Worm (Caenorhabditis elegans) whole organism, L4 larva: ENCODE results near the gene plk-3.

Experiments
- F26F4.8 ChIP-seq: fragments of 200-800 bp; sonication (Bioruptor generic); conservative IDR thresholded peaks from 2 replicates; pipeline ENCODE4 v1.3.6; 2022; ENCODE audit warnings: missing genetic modification characterization, missing compliant biosample characterization
- F44E2.7 ChIP-seq: fragments of 200-800 bp; sonication (Bioruptor generic); IDR thresholded peaks from 2 replicates; pipeline ENCODE4 v2.1.2; 2022; ENCODE audit warnings: missing genetic modification characterization, missing compliant biosample characterization
- R02D3.7 ChIP-seq: fragments of 150-350 bp; sonication (generic microtip); optimal IDR thresholded peaks from 3 replicates; lab custom pipeline; 2014; ENCODE audit warnings: missing biosample characterization, missing genetic modification characterization
- Y105C5A.15 ChIP-seq: fragments of 200-800 bp; sonication (Bioruptor generic); IDR thresholded peaks from 2 replicates; pipeline ENCODE4 v1.3.6; 2022; ENCODE audit warnings: missing genetic modification characterization, missing compliant biosample characterization
- Y48G9A.11 ChIP-seq: fragments of 200-800 bp; sonication (Bioruptor generic); IDR thresholded peaks from 2 replicates; pipeline ENCODE4 v1.3.6; 2022; ENCODE audit warnings: missing genetic modification reagents, missing genetic modification characterization, missing compliant biosample characterization
- Y5F2A.4 ChIP-seq: fragments of 200-800 bp; sonication (Bioruptor generic); optimal IDR thresholded peaks from 2 replicates; lab custom pipeline; 2018; ENCODE audit warnings: mild to moderate bottlenecking, missing genetic modification characterization, missing compliant biosample characterization
- Y75B8A.6 ChIP-seq: fragments of 200-800 bp; sonication (Bioruptor generic); IDR thresholded peaks from 2 replicates; pipeline ENCODE4 v1.3.6; 2022; ENCODE audit warnings: missing genetic modification reagents, missing genetic modification characterization, missing compliant biosample characterization
- aha-1 ChIP-seq: fragments of 150-350 bp; peaks from one replicate; lab custom pipeline; 2014; ENCODE audit warnings: missing biosample characterization, missing genetic modification characterization
- ama-1 ChIP-seq: fragments of 150-350 bp; optimal IDR thresholded peaks from 2 replicates; lab custom pipeline; 2014; ENCODE audit warnings: inconsistent platforms, mixed read lengths
- ceh-20 ChIP-seq: fragments of 200-800 bp; sonication (Bioruptor generic); IDR thresholded peaks from 2 replicates; pipeline ENCODE4 v1.3.6; 2022; ENCODE audit warnings: missing genetic modification reagents, missing genetic modification characterization, missing compliant biosample characterization
- ceh-44 ChIP-seq: fragments of 200-800 bp; sonication (Bioruptor generic); IDR thresholded peaks from 2 replicates; pipeline ENCODE4 v1.3.6; 2022; ENCODE audit warnings: missing genetic modification reagents, missing genetic modification characterization, missing compliant biosample characterization
- ctbp-1 ChIP-seq: fragments of 200-800 bp; sonication (Bioruptor generic); IDR thresholded peaks from 2 replicates; pipeline ENCODE4 v1.3.6; 2022; ENCODE audit warnings: missing genetic modification reagents, missing genetic modification characterization, missing compliant biosample characterization
- daf-12 ChIP-seq: fragments of 150-350 bp; optimal IDR thresholded peaks from 2 replicates; lab custom pipeline; 2014; ENCODE audit warnings: missing biosample characterization, missing genetic modification reagents, missing genetic modification characterization
- daf-16 ChIP-seq, 3 experiments: sonication (generic microtip); optimal IDR thresholded peaks; 2 replicates each; lab custom pipeline; 2016 to 2017; ENCODE audit warnings: missing genetic modification characterization in 3 of 3, missing genetic modification reagents in 3 of 3, mild to moderate bottlenecking in 2 of 3, missing compliant biosample characterization in 2 of 3, missing biosample characterization in 1 of 3, moderate library complexity in 1 of 3
- dmd-9 ChIP-seq: fragments of 200-800 bp; sonication (Bioruptor generic); IDR thresholded peaks from 2 replicates; pipeline ENCODE4 v1.3.6; 2022; ENCODE audit warnings: missing genetic modification reagents, missing genetic modification characterization, missing compliant biosample characterization
- dve-1 ChIP-seq: sonication (generic microtip); optimal IDR thresholded peaks from 2 replicates; lab custom pipeline; 2017; ENCODE audit warnings: antibody characterized with exemption, mild to moderate bottlenecking, missing genetic modification characterization, missing compliant biosample characterization; ENCODE audit not compliant: insufficient read depth
- egl-43 ChIP-seq: fragments of 200-800 bp; sonication (Bioruptor generic); IDR thresholded peaks from 2 replicates; pipeline ENCODE4 v1.3.6; 2022; ENCODE audit warnings: missing genetic modification reagents, missing genetic modification characterization, missing compliant biosample characterization
- fkh-10 ChIP-seq: fragments of 150-350 bp; optimal IDR thresholded peaks from 2 replicates; lab custom pipeline; 2014; ENCODE audit warnings: missing biosample characterization, missing genetic modification reagents, missing genetic modification characterization
- lim-7 ChIP-seq: fragments of 200-800 bp; sonication (Bioruptor generic); IDR thresholded peaks from 2 replicates; pipeline ENCODE4 v1.3.6; 2022; ENCODE audit warnings: missing genetic modification characterization, missing compliant biosample characterization
- lin-15B ChIP-seq: fragments of 150-350 bp; sonication (generic microtip); optimal IDR thresholded peaks from 3 replicates; lab custom pipeline; 2014; ENCODE audit warnings: missing biosample characterization, missing genetic modification characterization
- lin-38 ChIP-seq: fragments of 200-800 bp; sonication (Bioruptor generic); IDR thresholded peaks from 2 replicates; pipeline ENCODE4 v1.3.6; 2022; ENCODE audit warnings: missing genetic modification reagents, missing genetic modification characterization, missing compliant biosample characterization
- lir-3 ChIP-seq: sonication (generic microtip); optimal IDR thresholded peaks from 2 replicates; lab custom pipeline; 2016; ENCODE audit warnings: mild to moderate bottlenecking, missing genetic modification characterization, missing compliant biosample characterization
- lsy-2 ChIP-seq, 2 experiments: fragments of 150-350 bp in 1 of 2; sonication (generic microtip) in 1 of 2; optimal IDR thresholded peaks; 2 replicates each; lab custom pipeline; 2014 to 2017; ENCODE audit warnings: missing biosample characterization in 2 of 2, missing genetic modification characterization in 2 of 2
- mdl-1 ChIP-seq, 2 experiments: fragments of 150-350 bp in 1 of 2; sonication (generic microtip) in 1 of 2; optimal IDR thresholded peaks; 2 replicates each; lab custom pipeline; 2014 to 2017; ENCODE audit warnings: missing biosample characterization in 2 of 2, missing genetic modification characterization in 2 of 2
- mdt-29 ChIP-seq: fragments of 200-800 bp; sonication (Bioruptor generic); IDR thresholded peaks from 2 replicates; pipeline ENCODE4 v1.3.6; 2022; ENCODE audit warnings: missing genetic modification reagents, missing genetic modification characterization, missing compliant biosample characterization
- mep-1 ChIP-seq: fragments of 150-350 bp; sonication (generic microtip); optimal IDR thresholded peaks from 3 replicates; lab custom pipeline; 2014; ENCODE audit warnings: missing biosample characterization, missing genetic modification characterization
- mes-2 ChIP-seq: sonication (generic microtip); optimal IDR thresholded peaks from 2 replicates; lab custom pipeline; 2016; ENCODE audit warnings: missing genotype, mild to moderate bottlenecking, missing genetic modification characterization, missing compliant biosample characterization; ENCODE audit not compliant: poor library complexity, severe bottlenecking
- mxl-2 ChIP-seq: fragments of 200-800 bp; sonication (Bioruptor generic); conservative IDR thresholded peaks from 2 replicates; pipeline ENCODE4 v1.3.6; 2022; ENCODE audit warnings: missing genetic modification reagents, missing genetic modification characterization, missing compliant biosample characterization
- mxl-3 ChIP-seq: fragments of 200-800 bp; sonication (Bioruptor generic); optimal IDR thresholded peaks from 2 replicates; lab custom pipeline; 2018; ENCODE audit warnings: mild to moderate bottlenecking, missing genetic modification characterization, missing compliant biosample characterization
- nhr-10 ChIP-seq: fragments of 150-350 bp; optimal IDR thresholded peaks from 2 replicates; lab custom pipeline; 2014; ENCODE audit warnings: missing biosample characterization, missing genetic modification characterization
- nhr-102 ChIP-seq: sonication (generic microtip); optimal IDR thresholded peaks from 2 replicates; lab custom pipeline; 2016; ENCODE audit warnings: mild to moderate bottlenecking, missing genetic modification characterization, moderate library complexity, missing compliant biosample characterization
- nhr-111 ChIP-seq: fragments of 200-800 bp; sonication (Bioruptor generic); optimal IDR thresholded peaks from 2 replicates; lab custom pipeline; 2018; ENCODE audit warnings: mild to moderate bottlenecking, missing genetic modification characterization, missing compliant biosample characterization
- nhr-237 ChIP-seq: sonication (generic microtip); optimal IDR thresholded peaks from 2 replicates; lab custom pipeline; 2017; ENCODE audit warnings: missing biosample characterization, missing genetic modification characterization
- nhr-25 ChIP-seq: sonication (generic microtip); optimal IDR thresholded peaks from 2 replicates; lab custom pipeline; 2017; ENCODE audit warnings: missing genetic modification characterization, mild to moderate bottlenecking, missing compliant biosample characterization, antibody characterized with exemption, moderate library complexity, borderline replicate concordance; ENCODE audit not compliant: insufficient read depth
- nhr-41 ChIP-seq: fragments of 200-800 bp; sonication (Bioruptor generic); IDR thresholded peaks from 2 replicates; pipeline ENCODE4 v1.3.6; 2022; ENCODE audit warnings: missing genetic modification reagents, missing genetic modification characterization, missing compliant biosample characterization
- nhr-48 ChIP-seq: sonication (generic microtip); optimal IDR thresholded peaks from 2 replicates; lab custom pipeline; 2016; ENCODE audit warnings: mild to moderate bottlenecking, missing genetic modification characterization, missing compliant biosample characterization
- nhr-76 ChIP-seq: fragments of 150-350 bp; optimal IDR thresholded peaks from 2 replicates; lab custom pipeline; 2014; ENCODE audit warnings: missing biosample characterization, missing genetic modification characterization
- nhr-77 ChIP-seq: fragments of 150-350 bp; optimal IDR thresholded peaks from 2 replicates; lab custom pipeline; 2014; ENCODE audit warnings: missing biosample characterization, missing genetic modification characterization
- rbr-2 ChIP-seq: sonication (generic microtip); optimal IDR thresholded peaks from 2 replicates; lab custom pipeline; 2016; ENCODE audit warnings: missing genotype, missing genetic modification characterization, missing compliant biosample characterization
- snpc-1.2 ChIP-seq: fragments of 200-800 bp; sonication (Bioruptor generic); IDR thresholded peaks from 2 replicates; pipeline ENCODE4 v1.3.6; 2022; ENCODE audit warnings: missing genetic modification reagents, missing genetic modification characterization, missing compliant biosample characterization
- spr-1 ChIP-seq: sonication (generic microtip); optimal IDR thresholded peaks from 2 replicates; lab custom pipeline; 2016; ENCODE audit warnings: mild to moderate bottlenecking, missing genetic modification characterization, missing compliant biosample characterization
- tag-97 ChIP-seq: fragments of 200-800 bp; sonication (Bioruptor generic); IDR thresholded peaks from 2 replicates; pipeline ENCODE4 v1.3.6; 2022; ENCODE audit warnings: missing genetic modification characterization, missing compliant biosample characterization
- tra-1 ChIP-seq: fragments of 200-800 bp; sonication (Bioruptor generic); IDR thresholded peaks from 2 replicates; pipeline ENCODE4 v1.3.6; 2022; ENCODE audit warnings: missing genetic modification reagents, missing genetic modification characterization, missing compliant biosample characterization
- unc-130 ChIP-seq: sonication (generic microtip); optimal IDR thresholded peaks from 2 replicates; lab custom pipeline; 2016; ENCODE audit warnings: missing genetic modification reagents, missing genetic modification characterization, missing compliant biosample characterization
- unc-39 ChIP-seq: sonication (generic microtip); optimal IDR thresholded peaks from 2 replicates; lab custom pipeline; 2017; ENCODE audit warnings: missing biosample characterization, missing genetic modification characterization
- zfp-2 ChIP-seq: sonication (generic microtip); optimal IDR thresholded peaks from 2 replicates; lab custom pipeline; 2016; ENCODE audit warnings: mild to moderate bottlenecking, missing genetic modification characterization, missing compliant biosample characterization
- zip-11 ChIP-seq: fragments of 200-800 bp; sonication (Bioruptor generic); IDR thresholded peaks from 2 replicates; pipeline ENCODE4 v1.3.6; 2022; ENCODE audit warnings: missing genetic modification characterization, missing compliant biosample characterization
- zip-2 ChIP-seq: fragments of 150-350 bp; optimal IDR thresholded peaks from 2 replicates; lab custom pipeline; 2014; ENCODE audit warnings: missing biosample characterization, missing genetic modification characterization

Gene plk-3

DNA sequence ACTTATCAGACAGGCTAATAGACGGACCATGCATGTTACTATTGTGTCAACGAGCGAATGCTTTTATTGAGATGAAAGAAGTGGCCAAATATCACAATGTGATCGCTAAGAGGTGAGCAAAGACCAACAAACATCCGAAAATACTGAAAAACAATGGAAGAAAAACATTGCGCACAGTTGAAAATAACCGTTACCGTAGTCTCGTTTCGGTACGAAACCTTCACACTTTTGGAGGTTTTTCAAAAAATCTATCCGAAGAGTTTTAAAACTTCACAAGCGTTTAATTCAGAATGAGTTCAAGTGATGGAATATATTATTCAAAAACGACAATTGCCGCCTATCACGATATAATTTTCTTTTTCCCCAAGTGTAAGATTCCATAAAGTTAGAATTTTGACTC lies 35.8 kb upstream of the plk-3 start (continued):
- TF ChIP-seq nhr-41 (GFP tag; lab: Robert Waterston, UW) (no peak), Y105C5A.15 (GFP tag; lab: Robert Waterston, UW) (no peak), lin-15B (tag; lab: Kevin White, UChicago) (no peak), Y75B8A.6 (GFP tag; lab: Robert Waterston, UW) (no peak)

DNA sequence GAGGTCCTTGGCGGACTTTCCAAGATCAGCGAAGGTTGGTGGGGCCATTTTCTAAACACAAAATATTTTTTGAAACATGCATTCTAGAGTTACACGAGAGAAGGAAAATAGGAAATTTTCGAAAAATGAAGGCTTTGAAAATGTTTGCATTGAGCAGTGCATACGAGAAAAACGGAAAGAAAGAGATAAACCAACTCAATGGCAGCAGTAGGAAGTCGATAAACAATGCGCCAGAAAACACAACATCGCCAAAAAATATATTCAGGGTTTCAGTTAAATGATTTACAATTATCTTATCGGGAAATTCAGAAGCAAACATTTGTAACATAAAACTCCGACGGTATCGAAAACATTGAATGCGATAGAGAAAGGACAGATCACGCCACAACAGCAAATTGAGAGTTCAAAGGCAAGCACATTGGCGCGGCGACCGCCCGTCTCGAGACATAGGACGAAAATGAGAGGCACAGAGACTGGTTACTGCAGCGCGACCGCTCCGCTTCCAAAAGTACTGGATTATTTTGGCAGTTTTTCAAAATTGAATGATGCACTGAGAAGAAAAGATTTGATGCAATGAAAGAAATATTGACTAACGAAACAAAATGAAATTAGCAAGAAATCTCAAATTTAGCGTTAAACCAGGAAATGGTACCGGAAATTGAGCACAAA lies 35.0 kb upstream of the plk-3 start, which contains the start of the genes vdac-1 and R05G6.5:
Gene vdac-1, minus strand, starts transcription at position 51 of the 669 bp plus-strand sequence.
Gene R05G6.5, plus strand, starts transcription at position 527 of the 669 bp plus-strand sequence.
- TF ChIP-seq egl-43 (GFP tag; lab: Robert Waterston, UW) (no peak), zip-2 (tag; lab: Kevin White, UChicago) (peak; percentile 10), unc-130 (GFP tag; lab: Kevin White, UChicago) (no peak), mxl-2 (GFP tag; lab: Robert Waterston, UW) (no peak), zfp-2 (tag; lab: Kevin White, UChicago) (no peak), tra-1 (GFP tag; lab: Robert Waterston, UW) (0 out of 2 replicates have a peak, but pooled peaks have one; percentile 49), rbr-2 (peak; percentile 72), nhr-10 (tag; lab: Kevin White, UChicago) (peak; percentile 50), mxl-3 (GFP tag; lab: Kevin White, UChicago) (peak; percentile 99), snpc-1.2 (no peak), lim-7 (GFP tag; lab: Robert Waterston, UW) (peak; percentile 13; the same call in 1 of the 2 replicates), daf-16 (GFP tag; optimal IDR thresholded peaks at IDR 0.05; lab: Kevin White, UChicago) (peak in 1 of 2 experiments; percentile 2), daf-16 (tag; optimal IDR thresholded peaks at IDR 0.05; lab: Kevin White, UChicago) (peak; percentile 73), unc-39 (tag; lab: Kevin White, UChicago) (no peak), aha-1 (tag; lab: Kevin White, UChicago) (peak; percentile 83), mep-1 (tag; lab: Kevin White, UChicago) (peak; percentile 91), spr-1 (tag; lab: Kevin White, UChicago) (peak; percentile 16), zip-11 (GFP tag; lab: Robert Waterston, UW) (no peak), lir-3 (tag; lab: Kevin White, UChicago) (no peak), R02D3.7 (tag; lab: Kevin White, UChicago) (no peak), ceh-44 (GFP tag; lab: Robert Waterston, UW) (no peak), dve-1 (tag; lab: Kevin White, UChicago) (peak; percentile 90), lin-38 (GFP tag; lab: Robert Waterston, UW) (peak; percentile 67), nhr-111 (GFP tag; lab: Kevin White, UChicago) (no peak), mdl-1 (tag; optimal IDR thresholded peaks at IDR 0.05; lab: Kevin White, UChicago) (peak in 1 of 2 experiments; percentile 78), nhr-76 (tag; lab: Kevin White, UChicago) (no peak), F26F4.8 (GFP tag; lab: Robert Waterston, UW) (no peak), dmd-9 (GFP tag; lab: Robert Waterston, UW) (no peak), fkh-10 (GFP tag; lab: Kevin White, UChicago) (peak; percentile 39), lin-15B (tag; lab: Kevin White, UChicago) (no peak), mdt-29 (GFP tag; lab: Robert Waterston, UW) (no peak), ceh-20 (GFP tag; lab: Robert Waterston, UW) (peak; percentile 84), nhr-77 (tag; lab: Kevin White, UChicago) (peak; percentile 90), ctbp-1 (GFP tag; lab: Robert Waterston, UW) (peak; percentile 63; the same call in 1 of the 2 replicates), tag-97 (no peak), Y5F2A.4 (GFP tag; lab: Kevin White, UChicago) (no peak), Y48G9A.11 (no peak), nhr-237 (tag; lab: Kevin White, UChicago) (no peak), F44E2.7 (GFP tag; lab: Robert Waterston, UW) (0 out of 2 replicates have a peak, but pooled peaks have one; percentile 21), ama-1 (peak; percentile 24), nhr-48 (tag; lab: Kevin White, UChicago) (peak; percentile 11), nhr-25 (peak; percentile 84), mes-2 (tag; lab: Kevin White, UChicago) (peak; percentile 82), daf-12 (no peak), nhr-102 (peak; percentile 60), lsy-2 (tag; optimal IDR thresholded peaks at IDR 0.05; lab: Kevin White, UChicago) (peak; percentile 69 to 81)
